Worm (Caenorhabditis elegans) whole organism, early embryonic: ENCODE results near the gene T16H12.9.

Experiments used
- B0310.2 ChIP-seq: sonication (generic microtip); optimal IDR thresholded peaks from 2 replicates; lab custom pipeline; 2016; ENCODE audit warnings: mild to moderate bottlenecking, missing genetic modification characterization, missing compliant biosample characterization
- ama-1 ChIP-seq: fragments of 150-350 bp; optimal IDR thresholded peaks from 2 replicates; lab custom pipeline; 2014
- ceh-36 ChIP-seq: sonication (generic microtip); optimal IDR thresholded peaks from 2 replicates; lab custom pipeline; 2016; ENCODE audit warnings: missing genetic modification characterization, inconsistent platforms, missing compliant biosample characterization
- hmbx-1 ChIP-seq: sonication (generic microtip); optimal IDR thresholded peaks from 2 replicates; lab custom pipeline; 2016; ENCODE audit warnings: mild to moderate bottlenecking, missing genetic modification characterization, missing compliant biosample characterization
- pes-1 ChIP-seq: fragments of 200-800 bp; sonication (Bioruptor generic); IDR thresholded peaks from 2 replicates; pipeline ENCODE4 v1.3.6; 2022; ENCODE audit warnings: missing genetic modification reagents, missing genetic modification characterization, missing compliant biosample characterization

ce11 chrIII:10078784-10079183, 30.3 kb upstream of the T16H12.9 start:
- TF ChIP-seq B0310.2 (tag; lab: Kevin White, UChicago), result no peak
- no peak for TF ChIP-seq ceh-36
- no peak for TF ChIP-seq ama-1 (lab: Kevin White, UChicago)
- TF ChIP-seq hmbx-1 (tag; lab: Kevin White, UChicago), result no peak
- no peak for TF ChIP-seq pes-1
